Worm (Caenorhabditis elegans) whole organism, L4 larva: Measurements from ENCODE around the gene F56C9.10.

ENCODE experiments used
- ama-1 ChIP-seq: fragments of 150-350 bp; optimal IDR thresholded peaks from 2 replicates; lab custom pipeline; 2014; ENCODE audit warnings: inconsistent platforms, mixed read lengths
- ceh-44 ChIP-seq: fragments of 200-800 bp; sonication (Bioruptor generic); IDR thresholded peaks from 2 replicates; pipeline ENCODE4 v1.3.6; 2022; ENCODE audit warnings: missing genetic modification reagents, missing genetic modification characterization, missing compliant biosample characterization
- dpl-1 ChIP-seq: fragments of 150-350 bp; optimal IDR thresholded peaks from 2 replicates; lab custom pipeline; 2014; ENCODE audit warnings: missing biosample characterization, missing genetic modification reagents, missing genetic modification characterization
- lir-3 ChIP-seq: sonication (generic microtip); optimal IDR thresholded peaks from 2 replicates; lab custom pipeline; 2016; ENCODE audit warnings: mild to moderate bottlenecking, missing genetic modification characterization, missing compliant biosample characterization
- pha-4 ChIP-seq, 2 experiments: fragments of 150-350 bp in 1 of 2; fragments of 200-800 bp in 1 of 2; sonication (Bioruptor generic) in 1 of 2; IDR thresholded peaks in 1 of 2; optimal IDR thresholded peaks in 1 of 2; 2 replicates each; pipeline versions ENCODE4 v1.3.6 to Lab custom; 2014 to 2022; ENCODE audit warnings: missing genetic modification characterization in 2 of 2, missing genetic modification reagents in 2 of 2, missing biosample characterization in 1 of 2, missing compliant biosample characterization in 1 of 2
- pqm-1 ChIP-seq: sonication (generic microtip); optimal IDR thresholded peaks from 2 replicates; lab custom pipeline; 2017; ENCODE audit warnings: missing biosample characterization, missing genetic modification characterization
- zag-1 ChIP-seq: fragments of 150-350 bp; optimal IDR thresholded peaks from 2 replicates; lab custom pipeline; 2014; ENCODE audit warnings: missing biosample characterization, missing genetic modification characterization
- zfp-3 ChIP-seq: fragments of 200-800 bp; sonication (Bioruptor generic); conservative IDR thresholded peaks from 2 replicates; pipeline ENCODE4 v1.3.6; 2022; ENCODE audit warnings: missing genetic modification reagents, missing genetic modification characterization, missing compliant biosample characterization
- zip-11 ChIP-seq: fragments of 200-800 bp; sonication (Bioruptor generic); IDR thresholded peaks from 2 replicates; pipeline ENCODE4 v1.3.6; 2022; ENCODE audit warnings: missing genetic modification characterization, missing compliant biosample characterization

DNA sequence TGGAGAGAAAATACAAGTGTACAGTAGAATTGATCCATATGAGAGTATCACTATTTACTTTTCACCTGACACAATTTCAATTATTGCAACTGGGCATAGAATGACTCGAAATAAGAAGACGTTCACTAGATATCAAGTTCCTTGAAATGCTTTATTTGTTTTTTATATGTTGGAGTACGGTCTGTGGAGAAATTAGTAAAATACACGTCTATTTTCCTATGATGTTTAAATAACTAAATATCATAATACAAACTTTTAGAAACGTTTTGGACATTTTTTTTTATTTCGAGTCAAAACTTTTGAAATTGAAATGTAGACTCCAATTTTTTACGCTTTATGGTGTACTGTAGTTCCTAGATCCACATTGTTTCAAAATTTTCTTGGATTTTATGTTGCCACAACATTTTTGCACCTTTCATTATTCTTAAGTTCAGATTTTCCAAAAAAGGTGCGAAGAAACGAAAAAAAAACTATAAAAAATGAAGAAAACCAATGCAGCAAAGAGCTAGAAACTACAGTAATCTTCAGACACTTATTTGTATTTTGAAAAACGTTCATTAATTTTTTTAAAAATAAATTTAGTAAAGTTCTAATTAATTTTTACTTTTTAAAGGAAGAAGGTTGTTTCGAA is 34.4 kb upstream of the F56C9.10 start:
- TF ChIP-seq lir-3 (no peak), ama-1 (lab: Kevin White, UChicago) (no peak), zfp-3 (GFP tag; lab: Robert Waterston, UW) (peak; percentile 70; the same call in 1 of the 2 replicates), zag-1 (tag; lab: Kevin White, UChicago) (no peak), pha-4 (GFP tag; IDR thresholded peaks at IDR 0.05; lab: Robert Waterston, UW) (no peak), pha-4 (tag; optimal IDR thresholded peaks at IDR 0.05; lab: Kevin White, UChicago) (no peak), ceh-44 (no peak), zip-11 (GFP tag; lab: Robert Waterston, UW) (no peak), dpl-1 (GFP tag; lab: Kevin White, UChicago) (no peak), pqm-1 (tag; lab: Kevin White, UChicago) (no peak)
